Comparison of ENCODE assay signal across 2 worm cellular contexts in genomic region chrV:130186-130585, ce11.
TF ChIP-seq lines count a peak whose summit lies in the region.

No protein-coding gene starts in this region.

TF ChIP-seq in whole organism, L4 larva, 104 proteins besides CTCF, POLR2A, EP300 and RAD21:
- TF ChIP-seq lin-39 (tag; optimal IDR thresholded peaks at IDR 0.05; lab: Kevin White, UChicago) (no peak), set-16 (GFP tag; IDR thresholded peaks at IDR 0.05; lab: Robert Waterston, UW) (peak; percentile 65), nhr-42 (GFP tag; IDR thresholded peaks at IDR 0.05; lab: Robert Waterston, UW) (0 out of 2 replicates have a peak, but pooled peaks have one; percentile 26)
TF ChIP-seq in whole organism, L4 larva: peak in this region for 2.

TF ChIP-seq in whole organism, young adult, 124 proteins besides CTCF, POLR2A, EP300 and RAD21:
- no peak for TF ChIP-seq ccch-3 (GFP tag; optimal IDR thresholded peaks at IDR 0.05; lab: Kevin White, UChicago)
- peak; percentile 51; the same call in 1 of the 2 replicates for TF ChIP-seq zfh-2 (GFP tag; conservative IDR thresholded peaks at IDR 0.05; lab: Robert Waterston, UW)
